Worm (Caenorhabditis elegans) whole organism, L3 larva: Measurements from ENCODE around the gene F17C11.22.

Source experiments
- egl-5 ChIP-seq: fragments of 150-350 bp; optimal IDR thresholded peaks from 2 replicates; lab custom pipeline; 2017; ENCODE audit warnings: missing biosample characterization, missing genetic modification reagents, missing genetic modification characterization, inconsistent platforms
- elt-1 ChIP-seq: fragments of 150-350 bp; optimal IDR thresholded peaks from 2 replicates; lab custom pipeline; 2014; ENCODE audit warnings: missing biosample characterization, missing genetic modification characterization
- jun-1 ChIP-seq: fragments of 150-350 bp; optimal IDR thresholded peaks from 2 replicates; lab custom pipeline; 2014; ENCODE audit warnings: missing biosample characterization, missing genetic modification reagents, missing genetic modification characterization
- pha-4 ChIP-seq: fragments of 150-350 bp; optimal IDR thresholded peaks from 2 replicates; lab custom pipeline; 2014; ENCODE audit warnings: missing biosample characterization, missing genetic modification reagents, missing genetic modification characterization
- snpc-4 ChIP-seq: fragments of 150-350 bp; optimal IDR thresholded peaks from 2 replicates; lab custom pipeline; 2014; ENCODE audit warnings: missing biosample characterization, missing genetic modification characterization
- unc-39 ChIP-seq: sonication (generic microtip); optimal IDR thresholded peaks from 4 replicates; lab custom pipeline; 2017; ENCODE audit warnings: missing biosample characterization, missing genetic modification characterization

ce11 chrV:10966874-10967273, 3.1 kb downstream of the F17C11.22 start:
- TF ChIP-seq egl-5 (no peak), pha-4 (no peak), elt-1 (no peak), unc-39 (no peak), jun-1 (tag; lab: Kevin White, UChicago) (no peak), snpc-4 (tag; lab: Kevin White, UChicago) (no peak)
